Worm (Caenorhabditis elegans): Measurements from ENCODE around the gene lips-13.

DNA sequence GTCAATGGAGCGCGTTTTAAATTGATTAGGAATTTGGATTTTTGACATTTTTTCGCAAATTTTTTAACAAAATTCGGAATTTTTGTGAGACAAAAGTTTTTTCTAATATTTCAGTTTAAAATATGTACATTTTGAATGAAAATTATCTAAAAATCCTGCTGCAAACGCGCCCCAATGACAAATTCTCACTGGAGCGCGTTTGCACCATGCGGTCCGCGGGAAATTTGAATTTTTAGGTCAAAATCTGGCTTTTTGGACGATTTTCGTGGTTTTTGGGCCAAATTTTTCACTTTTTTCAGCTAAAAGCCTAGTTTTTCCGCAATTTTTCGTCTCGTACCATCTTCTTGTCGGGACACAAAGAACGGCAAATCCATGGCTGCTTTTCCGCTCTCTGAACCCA, 14.9 kb upstream of the lips-13 start:
- TF ChIP-seq ama-1 (optimal IDR thresholded peaks at IDR 0.05) (no peak), zag-1 (tag; optimal IDR thresholded peaks at IDR 0.05) (no peak), Y55F3AM.14 (GFP tag; optimal IDR thresholded peaks at IDR 0.05) (no peak), lsy-2 (tag; optimal IDR thresholded peaks at IDR 0.05) (no peak), skn-1 (tag; optimal IDR thresholded peaks at IDR 0.05) (no peak), blmp-1 (tag; optimal IDR thresholded peaks at IDR 0.05; ENCODE audit: insufficient read depth) (no peak), ztf-4 (tag; optimal IDR thresholded peaks at IDR 0.05) (no peak), egl-27 (tag; optimal IDR thresholded peaks at IDR 0.05) (no peak), ceh-82 (tag; optimal IDR thresholded peaks at IDR 0.05) (no peak), dmd-4 (tag; optimal IDR thresholded peaks at IDR 0.05) (no peak), nhr-237 (tag; optimal IDR thresholded peaks at IDR 0.05) (no peak), nhr-11 (tag; optimal IDR thresholded peaks at IDR 0.05) (no peak), nhr-12 (tag; optimal IDR thresholded peaks at IDR 0.05) (no peak)

Data from whole organism, L2 larva.